Fruit fly (Drosophila melanogaster): ENCODE measurements around the gene Tep2.

- TF ChIP-seq ttk (optimal IDR thresholded peaks at IDR 0.05) (no peak), insv (optimal IDR thresholded peaks at IDR 0.05) (no peak)
These were observed 41.3 kb downstream of the Tep2 start for dm6 chr2L:7660087-7660486.

Measured in Kc167 (cell line).